Fruit fly (Drosophila melanogaster) whole organism, pupa: ENCODE results near the gene DEF8.

Source experiments
- CG10348 ChIP-seq: fragments of 200-800 bp; sonication (Bioruptor generic); IDR thresholded peaks from 2 replicates; pipeline ENCODE4 v1.3.6; 2022; ENCODE audit warnings: missing biosample characterization, missing genetic modification characterization
- CG12605 ChIP-seq: fragments of 200-800 bp; sonication (Bioruptor generic); IDR thresholded peaks from 2 replicates; pipeline ENCODE4 v1.3.6; 2022; ENCODE audit warnings: missing biosample characterization, missing genetic modification characterization
- CG13204 ChIP-seq: fragments of 200-800 bp; sonication (Bioruptor generic); optimal IDR thresholded peaks from 2 replicates; lab custom pipeline; 2018; ENCODE audit warnings: missing biosample characterization, mild to moderate bottlenecking, missing genetic modification characterization, moderate library complexity
- CG14655 ChIP-seq: fragments of 200-800 bp; sonication (Bioruptor generic); optimal IDR thresholded peaks from 3 replicates; lab custom pipeline; 2017; ENCODE audit warnings: mild to moderate bottlenecking, missing biosample characterization, missing genetic modification reagents, missing genetic modification characterization
- CG15710 ChIP-seq: fragments of 200-800 bp; sonication (Bioruptor generic); optimal IDR thresholded peaks from 2 replicates; lab custom pipeline; 2018; ENCODE audit warnings: missing biosample characterization, mild to moderate bottlenecking, missing genetic modification characterization, moderate library complexity
- CG17806 ChIP-seq: fragments of 200-800 bp; sonication (Bioruptor generic); optimal IDR thresholded peaks from 2 replicates; lab custom pipeline; 2018; ENCODE audit warnings: missing biosample characterization, mild to moderate bottlenecking, missing genetic modification characterization, moderate library complexity
- CG32121 ChIP-seq: fragments of 200-800 bp; sonication (Bioruptor generic); IDR thresholded peaks from 2 replicates; pipeline ENCODE4 v1.3.6; 2022; ENCODE audit warnings: missing biosample characterization, missing genetic modification characterization
- CG34367 ChIP-seq: fragments of 200-800 bp; sonication (Bioruptor generic); optimal IDR thresholded peaks from 2 replicates; lab custom pipeline; 2018; ENCODE audit warnings: missing biosample characterization, mild to moderate bottlenecking, missing genetic modification characterization
- CG4496 ChIP-seq: fragments of 200-800 bp; sonication (Bioruptor generic); IDR thresholded peaks from 3 replicates; pipeline ENCODE4 v1.3.6; 2022; ENCODE audit warnings: missing biosample characterization, missing genetic modification characterization
- CG8159 ChIP-seq: fragments of 200-800 bp; sonication (Bioruptor generic); optimal IDR thresholded peaks from 3 replicates; lab custom pipeline; 2018; ENCODE audit warnings: missing biosample characterization, mild to moderate bottlenecking, missing genetic modification characterization, moderate library complexity
- CG8301 ChIP-seq: fragments of 200-800 bp; sonication (Bioruptor generic); optimal IDR thresholded peaks from 2 replicates; lab custom pipeline; 2018; ENCODE audit warnings: missing biosample characterization, mild to moderate bottlenecking, missing genetic modification characterization
- CG9948 ChIP-seq: fragments of 200-800 bp; sonication (Bioruptor generic); optimal IDR thresholded peaks from 2 replicates; lab custom pipeline; 2018; ENCODE audit warnings: missing biosample characterization, mild to moderate bottlenecking, missing genetic modification characterization, moderate library complexity
- D1 ChIP-seq: fragments of 200-800 bp; sonication (Bioruptor generic); optimal IDR thresholded peaks from 2 replicates; lab custom pipeline; 2018; ENCODE audit warnings: missing biosample characterization, mild to moderate bottlenecking, missing genetic modification characterization, moderate library complexity
- EcR ChIP-seq: fragments of 200-800 bp; sonication (Bioruptor generic); optimal IDR thresholded peaks from 3 replicates; lab custom pipeline; 2019; ENCODE audit warnings: missing biosample characterization, missing genetic modification characterization, mild to moderate bottlenecking, moderate library complexity, missing genetic modification reagents
- Ets98B ChIP-seq: fragments of 200-800 bp; sonication (Bioruptor generic); IDR thresholded peaks from 2 replicates; pipeline ENCODE4 v1.3.6; 2022; ENCODE audit warnings: missing biosample characterization, missing genetic modification characterization
- Pif1A ChIP-seq: fragments of 200-800 bp; sonication (Bioruptor generic); optimal IDR thresholded peaks from 3 replicates; lab custom pipeline; 2016; ENCODE audit warnings: missing biosample characterization, missing genetic modification characterization
- Pif1B ChIP-seq: fragments of 200-800 bp; sonication (Bioruptor generic); optimal IDR thresholded peaks from 3 replicates; lab custom pipeline; 2016; ENCODE audit warnings: missing biosample characterization, missing genetic modification characterization
- Snoo ChIP-seq: fragments of 200-800 bp; sonication (Bioruptor generic); optimal IDR thresholded peaks from 3 replicates; lab custom pipeline; 2017; ENCODE audit warnings: missing biosample characterization, mild to moderate bottlenecking, missing genetic modification characterization, inconsistent platforms
- fd96Ca ChIP-seq: fragments of 200-800 bp; sonication (Bioruptor generic); IDR thresholded peaks from 3 replicates; pipeline ENCODE4 v1.3.6; 2022; ENCODE audit warnings: missing biosample characterization, missing genetic modification characterization
- gl ChIP-seq: fragments of 200-800 bp; sonication (Bioruptor generic); optimal IDR thresholded peaks from 2 replicates; lab custom pipeline; 2018; ENCODE audit warnings: missing biosample characterization, mild to moderate bottlenecking, missing genetic modification characterization
- rn ChIP-seq: fragments of 200-800 bp; sonication (Bioruptor generic); IDR thresholded peaks from 2 replicates; pipeline ENCODE4 v1.3.6; 2022; ENCODE audit warnings: missing biosample characterization, missing genetic modification characterization

Gene DEF8

DNA sequence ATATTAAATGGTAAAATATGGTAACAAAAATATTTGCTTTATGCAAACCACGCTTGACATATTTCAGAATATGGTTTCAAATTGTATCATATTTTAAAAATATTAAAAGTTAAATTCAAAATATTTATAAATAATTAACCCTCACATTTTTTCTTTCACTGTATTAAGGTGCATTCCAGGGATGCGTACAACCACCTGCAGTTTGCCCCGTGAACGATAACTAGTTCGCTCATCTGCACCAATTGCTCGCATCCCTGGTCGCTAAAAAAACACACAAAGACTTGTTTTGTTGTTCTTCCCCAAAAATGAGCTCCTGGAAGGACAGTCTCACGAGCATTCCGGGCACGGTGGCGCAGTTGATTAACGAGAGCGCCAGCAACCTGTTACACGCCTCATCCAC is at the start of gene DEF8:
TSS of gene DEF8 (plus strand) at position 229 of the 400 bp plus-strand sequence.
- TF ChIP-seq CG9948 (tag; lab: Kevin White, UChicago) (peak; percentile 87), CG14655 (peak; percentile 80), CG15710 (tag; lab: Kevin White, UChicago) (peak; percentile 83), Pif1A (GFP tag; lab: Kevin White, UChicago) (no peak), rn (GFP tag; lab: Robert Waterston, UW) (peak; percentile 68), EcR (peak; percentile 19), CG13204 (no peak), gl (tag; lab: Kevin White, UChicago) (peak; percentile 37), CG8301 (peak; percentile 84), CG12605 (GFP tag; lab: Robert Waterston, UW) (peak; percentile 92), Pif1B (GFP tag; lab: Kevin White, UChicago) (no peak), CG32121 (GFP tag; lab: Robert Waterston, UW) (peak; percentile 92), Snoo (tag; lab: Kevin White, UChicago) (peak; percentile 76), Ets98B (GFP tag; lab: Robert Waterston, UW) (peak; percentile 87), CG34367 (tag; lab: Kevin White, UChicago) (peak; percentile 80), fd96Ca (GFP tag; lab: Robert Waterston, UW) (peak; percentile 75), CG4496 (GFP tag; lab: Robert Waterston, UW) (peak; percentile 89), CG10348 (no peak), CG17806 (tag; lab: Kevin White, UChicago) (peak; percentile 85), CG8159 (tag; lab: Kevin White, UChicago) (peak; percentile 88), D1 (tag; lab: Kevin White, UChicago) (peak; percentile 94)

DNA sequence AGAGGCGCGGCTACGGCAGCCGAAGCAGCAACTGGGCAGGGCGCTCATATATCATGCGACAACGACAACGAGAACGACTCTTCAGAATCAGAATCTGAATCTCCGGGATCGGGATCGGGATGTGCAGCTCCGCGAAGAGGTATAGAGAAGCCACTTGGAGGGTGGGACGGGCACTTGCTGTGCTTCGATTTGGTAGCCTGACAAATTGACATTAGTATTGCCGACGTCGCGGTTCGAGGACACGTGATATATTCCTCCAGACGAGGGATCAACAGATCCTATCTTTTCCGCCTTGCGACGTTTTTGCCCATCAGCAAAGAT is 49.5 kb upstream of the DEF8 start:
- TF ChIP-seq Pif1B (GFP tag; lab: Kevin White, UChicago) (no peak), EcR (no peak), CG12605 (GFP tag; lab: Robert Waterston, UW) (0 out of 2 replicates have a peak, but pooled peaks have one; percentile 7)

DNA sequence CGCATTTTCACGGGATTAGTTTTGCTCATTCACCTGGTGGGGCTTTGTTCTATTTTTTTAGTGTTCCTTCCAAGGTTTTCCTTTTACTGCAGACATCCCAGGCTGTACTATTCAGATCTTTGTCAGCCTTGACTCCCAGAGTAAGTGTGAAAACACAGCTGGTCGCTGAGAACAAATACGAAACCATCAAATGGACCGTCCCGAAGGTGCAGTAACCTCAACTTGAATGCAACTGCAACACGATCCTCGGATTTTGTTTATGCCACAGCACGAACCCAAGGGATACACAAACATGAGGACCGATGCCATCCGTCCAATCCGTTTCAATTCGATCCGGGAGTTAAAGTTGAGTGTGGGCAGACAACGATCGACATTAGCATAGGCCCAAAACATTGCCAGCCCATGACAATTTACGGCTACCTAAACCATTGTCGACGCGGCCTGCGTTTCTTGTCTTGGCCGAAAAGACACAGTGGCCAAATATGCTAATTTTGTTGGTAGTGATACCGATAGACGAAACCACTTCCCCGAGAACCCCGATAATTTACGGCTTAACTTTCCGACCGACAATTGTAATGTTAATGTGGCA is 48.8 kb upstream of the DEF8 start:
- TF ChIP-seq gl (tag; lab: Kevin White, UChicago) (no peak), CG32121 (GFP tag; lab: Robert Waterston, UW) (no peak), CG12605 (GFP tag; lab: Robert Waterston, UW) (no peak), fd96Ca (GFP tag; lab: Robert Waterston, UW) (no peak), D1 (tag; lab: Kevin White, UChicago) (no peak), CG15710 (tag; lab: Kevin White, UChicago) (no peak), CG8159 (tag; lab: Kevin White, UChicago) (no peak), CG14655 (no peak), Snoo (tag; lab: Kevin White, UChicago) (no peak), CG9948 (tag; lab: Kevin White, UChicago) (no peak), CG8301 (no peak), CG13204 (no peak), Ets98B (GFP tag; lab: Robert Waterston, UW) (no peak), CG4496 (GFP tag; lab: Robert Waterston, UW) (no peak), CG17806 (tag; lab: Kevin White, UChicago) (no peak), CG10348 (no peak), CG34367 (tag; lab: Kevin White, UChicago) (no peak)
- TF ChIP-seq, all 21 proteins: peak for 0

DNA sequence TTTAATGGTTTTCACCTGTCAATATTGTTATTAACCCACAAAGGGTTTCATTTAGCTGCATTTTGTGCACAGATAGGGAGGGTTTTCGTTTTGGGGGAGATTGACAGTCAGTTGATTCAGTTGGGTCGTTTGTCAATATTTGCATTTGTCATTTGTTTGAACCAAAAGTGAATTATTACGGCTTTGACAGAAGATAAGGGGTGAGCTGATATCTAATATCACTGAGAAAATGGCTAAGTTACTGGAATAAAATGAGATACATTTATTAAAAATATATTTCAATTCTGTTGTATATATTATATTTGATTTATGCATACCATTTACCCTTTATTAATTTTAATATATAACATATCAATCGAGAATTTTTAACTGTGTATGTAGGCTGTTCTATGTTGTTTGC is 48.1 kb upstream of the DEF8 start:
- TF ChIP-seq CG8301 (no peak), CG8159 (tag; lab: Kevin White, UChicago) (no peak), CG10348 (no peak), fd96Ca (GFP tag; lab: Robert Waterston, UW) (no peak), CG34367 (tag; lab: Kevin White, UChicago) (no peak), Snoo (tag; lab: Kevin White, UChicago) (no peak), CG32121 (GFP tag; lab: Robert Waterston, UW) (no peak), CG4496 (GFP tag; lab: Robert Waterston, UW) (no peak), gl (tag; lab: Kevin White, UChicago) (no peak), CG14655 (no peak), Pif1A (GFP tag; lab: Kevin White, UChicago) (no peak), Ets98B (GFP tag; lab: Robert Waterston, UW) (no peak), CG17806 (tag; lab: Kevin White, UChicago) (no peak), CG15710 (tag; lab: Kevin White, UChicago) (no peak)

DNA sequence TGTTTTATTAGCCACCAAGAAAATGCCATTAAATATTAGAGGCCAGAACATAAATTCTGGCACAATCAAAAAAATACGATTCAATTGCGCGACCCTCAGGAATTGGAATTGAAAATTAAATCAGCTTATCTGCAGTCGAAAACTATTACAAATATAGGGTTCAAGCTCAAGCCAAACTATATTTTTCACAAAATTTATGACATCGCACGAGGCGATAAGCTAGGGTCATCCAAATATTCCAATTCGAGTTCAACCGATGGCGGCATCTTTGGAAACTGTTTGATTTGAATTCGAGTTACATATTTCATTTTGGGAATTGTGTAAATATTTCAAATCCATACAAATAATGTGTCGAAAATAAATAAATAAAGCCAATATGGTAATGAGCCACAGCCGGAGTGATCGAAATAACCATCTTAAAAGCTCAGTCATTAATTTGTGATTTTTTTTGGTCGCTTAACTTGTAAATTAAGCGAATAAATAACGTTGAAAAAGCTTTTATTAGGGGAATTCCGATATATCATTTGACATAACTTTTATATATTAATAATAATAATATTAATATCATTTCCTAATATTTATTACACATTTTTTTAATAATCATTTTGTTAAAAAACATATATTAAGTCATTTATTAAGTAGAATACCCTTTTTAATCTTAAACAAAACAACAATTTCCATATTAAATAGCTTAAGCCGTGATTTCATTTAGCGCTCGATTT is 46.8 kb upstream of the DEF8 start:
- TF ChIP-seq Snoo (tag; lab: Kevin White, UChicago) (no peak), CG12605 (GFP tag; lab: Robert Waterston, UW) (no peak), Ets98B (GFP tag; lab: Robert Waterston, UW) (no peak), CG14655 (no peak), CG32121 (GFP tag; lab: Robert Waterston, UW) (no peak), CG4496 (GFP tag; lab: Robert Waterston, UW) (no peak)

DNA sequence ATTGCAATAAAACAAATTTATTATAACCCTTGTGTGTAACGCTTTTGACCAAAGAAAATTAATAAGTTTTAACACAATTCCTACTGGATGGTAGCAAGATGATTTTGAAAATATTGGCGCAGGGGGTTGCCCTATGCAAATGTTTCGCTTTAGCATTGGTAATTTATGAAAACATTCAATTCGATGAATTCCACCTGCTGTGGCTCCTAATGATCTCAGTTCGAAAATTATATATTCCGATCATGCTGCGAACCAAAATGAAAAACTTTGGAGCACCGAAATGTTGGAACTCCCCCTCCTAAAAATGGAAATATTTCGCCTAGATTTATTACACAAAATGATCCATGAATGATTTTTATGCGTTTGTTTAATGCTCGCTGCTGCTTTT is 46.3 kb upstream of the DEF8 start:
- TF ChIP-seq CG17806 (tag; lab: Kevin White, UChicago) (no peak), CG34367 (tag; lab: Kevin White, UChicago) (no peak)
